Worm (Caenorhabditis elegans): ENCODE data around the gene F20D12.12.

DNA sequence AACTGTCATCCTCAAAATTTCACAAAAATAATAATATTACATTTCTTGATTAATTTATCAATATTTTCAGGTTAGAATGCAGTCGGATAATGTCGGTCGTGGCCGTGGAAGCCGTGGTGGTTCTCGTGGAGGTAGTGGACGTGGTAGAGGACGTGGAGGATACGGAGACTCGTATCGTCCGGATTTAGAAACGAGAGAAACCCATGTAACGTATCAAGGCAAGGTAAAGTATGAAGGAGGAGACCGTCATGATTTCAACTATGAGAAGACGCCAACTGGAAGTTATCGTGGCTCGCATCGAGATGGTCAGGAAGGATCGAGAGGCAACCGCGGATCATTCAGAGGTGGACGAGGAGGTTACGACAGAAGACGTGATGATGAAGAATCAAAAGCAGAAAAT, 10.3 kb downstream of the F20D12.12 start, which contains the start of gene frpr-10:
- TF ChIP-seq nhr-77 (tag; optimal IDR thresholded peaks at IDR 0.05), result no peak
- TF ChIP-seq aha-1 (tag), result no peak
- TF ChIP-seq lin-29 (GFP tag; IDR thresholded peaks at IDR 0.05), result no peak
- no peak for TF ChIP-seq rbr-2 (tag; optimal IDR thresholded peaks at IDR 0.05)
- TF ChIP-seq fos-1 (tag; optimal IDR thresholded peaks at IDR 0.05), result no peak

All from whole organism, L4 larva.